Worm (Caenorhabditis elegans) whole organism, early embryonic: ENCODE data around the gene tni-4.

Experiments used
- F13C5.2 ChIP-seq: sonication (generic microtip); optimal IDR thresholded peaks from 2 replicates; lab custom pipeline; 2017; ENCODE audit warnings: mild to moderate bottlenecking, missing genetic modification characterization, inconsistent platforms, missing compliant biosample characterization
- ama-1 ChIP-seq: fragments of 150-350 bp; optimal IDR thresholded peaks from 2 replicates; lab custom pipeline; 2014
- ceh-13 ChIP-seq: fragments of 200-800 bp; sonication (Bioruptor generic); optimal IDR thresholded peaks from 2 replicates; lab custom pipeline; 2018; ENCODE audit warnings: mild to moderate bottlenecking, missing genetic modification characterization, missing compliant biosample characterization
- ceh-36 ChIP-seq: sonication (generic microtip); optimal IDR thresholded peaks from 2 replicates; lab custom pipeline; 2016; ENCODE audit warnings: missing genetic modification characterization, inconsistent platforms, missing compliant biosample characterization
- flt-1 ChIP-seq: fragments of 200-800 bp; sonication (Bioruptor generic); IDR thresholded peaks from 2 replicates; pipeline ENCODE4 v1.3.6; 2022; ENCODE audit warnings: missing genetic modification characterization, missing compliant biosample characterization
- hmbx-1 ChIP-seq: sonication (generic microtip); optimal IDR thresholded peaks from 2 replicates; lab custom pipeline; 2016; ENCODE audit warnings: mild to moderate bottlenecking, missing genetic modification characterization, missing compliant biosample characterization
- hnd-1 ChIP-seq: sonication (generic microtip); optimal IDR thresholded peaks from 2 replicates; lab custom pipeline; 2016; ENCODE audit warnings: missing genetic modification characterization, missing compliant biosample characterization
- pes-1 ChIP-seq: fragments of 200-800 bp; sonication (Bioruptor generic); IDR thresholded peaks from 2 replicates; pipeline ENCODE4 v1.3.6; 2022; ENCODE audit warnings: missing genetic modification reagents, missing genetic modification characterization, missing compliant biosample characterization
- scrt-1 ChIP-seq: fragments of 200-800 bp; sonication (Bioruptor generic); IDR thresholded peaks from 2 replicates; pipeline ENCODE4 v1.3.6; 2022; ENCODE audit warnings: missing genetic modification characterization, missing compliant biosample characterization
- sea-1 ChIP-seq: fragments of 200-800 bp; sonication (Bioruptor generic); conservative IDR thresholded peaks from 2 replicates; pipeline ENCODE4 v1.3.6; 2022; ENCODE audit warnings: missing genetic modification characterization, missing compliant biosample characterization
- tbx-11 ChIP-seq: fragments of 200-800 bp; sonication (Bioruptor generic); IDR thresholded peaks from 2 replicates; pipeline ENCODE4 v1.3.6; 2022; ENCODE audit warnings: missing genetic modification characterization, missing compliant biosample characterization
- tbx-37 ChIP-seq: fragments of 200-800 bp; sonication (Bioruptor generic); conservative IDR thresholded peaks from 2 replicates; pipeline ENCODE4 v1.3.6; 2022; ENCODE audit warnings: missing genetic modification reagents, missing genetic modification characterization, missing compliant biosample characterization
- tra-4 ChIP-seq: sonication (generic microtip); optimal IDR thresholded peaks from 2 replicates; lab custom pipeline; 2017; ENCODE audit warnings: missing genetic modification characterization, missing compliant biosample characterization

ce11 chrIV:5200813-5201212, 3.6 kb upstream of the tni-4 start:
- TF ChIP-seq scrt-1 (no peak), ama-1 (lab: Kevin White, UChicago) (no peak), flt-1 (GFP tag; lab: Robert Waterston, UW) (no peak), ceh-36 (tag; lab: Kevin White, UChicago) (no peak), hmbx-1 (no peak), tbx-11 (GFP tag; lab: Robert Waterston, UW) (no peak), sea-1 (GFP tag; lab: Robert Waterston, UW) (no peak), hnd-1 (no peak), F13C5.2 (tag; lab: Kevin White, UChicago) (no peak), tbx-37 (GFP tag; lab: Robert Waterston, UW) (no peak), pes-1 (GFP tag; lab: Robert Waterston, UW) (no peak), ceh-13 (GFP tag; lab: Kevin White, UChicago) (no peak), tra-4 (tag; lab: Kevin White, UChicago) (no peak)
